Worm (Caenorhabditis elegans): ENCODE results near the gene F52H3.6.

- TF ChIP-seq nhr-11 (tag; optimal IDR thresholded peaks at IDR 0.05) = no peak
- TF ChIP-seq nhr-10 (tag; optimal IDR thresholded peaks at IDR 0.05) = no peak
- no peak for TF ChIP-seq ama-1 (optimal IDR thresholded peaks at IDR 0.05)
- TF ChIP-seq nhr-12 (tag; optimal IDR thresholded peaks at IDR 0.05) = no peak
- TF ChIP-seq nhr-129 (tag; optimal IDR thresholded peaks at IDR 0.05) = no peak
- no peak for TF ChIP-seq lin-39 (tag; optimal IDR thresholded peaks at IDR 0.05)
- TF ChIP-seq aly-2 (tag; optimal IDR thresholded peaks at IDR 0.05) = no peak
- TF ChIP-seq nhr-77 (tag; optimal IDR thresholded peaks at IDR 0.05) = no peak
- TF ChIP-seq fos-1 (tag; optimal IDR thresholded peaks at IDR 0.05) = no peak
- TF ChIP-seq unc-39 (tag; optimal IDR thresholded peaks at IDR 0.05) = no peak
- no peak for TF ChIP-seq lin-13 (GFP tag; optimal IDR thresholded peaks at IDR 0.05)
These were observed 33.5 kb downstream of the F52H3.6 start for ce11 chrII:9994679-9995078.

All from whole organism, L2 larva.